Worm (Caenorhabditis elegans) whole organism, L4/young adult: ENCODE results near the gene ama-1.

Experiments used
- W03F9.2 ChIP-seq: fragments of 150-350 bp; optimal IDR thresholded peaks from 2 replicates; lab custom pipeline; 2014; ENCODE audit warnings: missing biosample characterization, missing genetic modification characterization
- dao-5 ChIP-seq: sonication (generic microtip); optimal IDR thresholded peaks from 2 replicates; lab custom pipeline; 2016; ENCODE audit warnings: missing genotype, missing genetic modification characterization, moderate library complexity, missing compliant biosample characterization
- him-1 ChIP-seq: sonication (generic microtip); optimal IDR thresholded peaks from 2 replicates; lab custom pipeline; 2016; ENCODE audit warnings: missing genotype, missing genetic modification reagents, missing genetic modification characterization, missing compliant biosample characterization

DNA sequence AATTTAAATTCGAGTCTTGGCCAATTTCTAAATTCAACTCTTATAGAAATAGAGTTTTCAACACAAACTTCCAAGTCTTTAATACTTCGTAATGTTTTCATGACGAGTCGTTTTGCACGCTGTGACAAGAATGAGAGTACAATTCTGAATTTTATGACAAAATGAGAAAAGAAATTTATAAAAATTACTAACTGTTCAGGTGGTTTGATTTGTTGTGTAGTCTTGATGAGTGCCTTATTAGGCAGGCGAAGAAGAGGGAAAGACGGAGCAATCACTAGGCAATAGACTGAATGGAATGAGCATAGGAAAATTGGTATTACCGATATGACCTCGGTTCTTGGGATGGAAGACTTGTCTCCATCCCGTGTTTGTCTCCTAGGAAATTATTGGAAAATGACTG, 27.9 kb upstream of the ama-1 start, which contains the start of gene F30B5.11:
- no peak for TF ChIP-seq W03F9.2 (tag; lab: Kevin White, UChicago)
- TF ChIP-seq him-1 (tag; lab: Kevin White, UChicago), result no peak
- TF ChIP-seq dao-5 (tag; lab: Kevin White, UChicago), result no peak
